Worm (Caenorhabditis elegans): ENCODE results near the gene F15E6.9.
"Not testable (repeated sequence)": the region's sequence is repeated elsewhere in the genome, so short reads cannot be mapped to it uniquely, and the experiment has no call there.

Gene F15E6.9

ce11 chrIV:4298983-4299382 is at the start of gene F15E6.9:
TSS of gene F15E6.9 (minus strand) at chrIV:4299083.
- TF ChIP-seq T26A8.4 (GFP tag; IDR thresholded peaks at IDR 0.05) (no peak), mxl-3 (GFP tag; optimal IDR thresholded peaks at IDR 0.05) (no peak), zip-2 (tag; optimal IDR thresholded peaks at IDR 0.05) (no peak), F26F4.8 (GFP tag; conservative IDR thresholded peaks at IDR 0.05) (no peak), ama-1 (optimal IDR thresholded peaks at IDR 0.05) (no peak), unc-62 (GFP tag; optimal IDR thresholded peaks at IDR 0.05 in 1 of 2) (no peak), unc-62 (tag; optimal IDR thresholded peaks at IDR 0.05) (no peak), ceh-32 (tag; optimal IDR thresholded peaks at IDR 0.05; ENCODE audit: poor library complexity) (no peak), nhr-10 (tag; optimal IDR thresholded peaks at IDR 0.05) (no peak), hlh-11 (tag; optimal IDR thresholded peaks at IDR 0.05) (no peak), zfp-2 (tag; optimal IDR thresholded peaks at IDR 0.05) (no peak), nhr-237 (tag; optimal IDR thresholded peaks at IDR 0.05) (no peak), unc-39 (tag; optimal IDR thresholded peaks at IDR 0.05) (no peak), fkh-10 (GFP tag; optimal IDR thresholded peaks at IDR 0.05) (no peak), nhr-41 (GFP tag; IDR thresholded peaks at IDR 0.05) (no peak), lin-1 (GFP tag; IDR thresholded peaks at IDR 0.05) (no peak), jun-1 (tag; optimal IDR thresholded peaks at IDR 0.05) (no peak), nhr-6 (tag; optimal IDR thresholded peaks at IDR 0.05) (no peak)

ce11 chrIV:4348146-4348545 is 49.3 kb upstream of the F15E6.9 start, which contains the start of gene W03B1.5:
TSS of gene W03B1.5 (plus strand) at chrIV:4348446.
- TF ChIP-seq nhr-28, hlh-11, zag-1 (tag; optimal IDR thresholded peaks at IDR 0.05): not testable (repeated sequence)

ce11 chrIV:4347578-4348003 is 48.7 kb upstream of the F15E6.9 start:
- TF ChIP-seq ama-1 (optimal IDR thresholded peaks at IDR 0.05) = peak; percentile 62
- peak; percentile 95 for TF ChIP-seq lin-38 (GFP tag; IDR thresholded peaks at IDR 0.05)
- peak; percentile 68 for TF ChIP-seq F49E8.2 (tag; optimal IDR thresholded peaks at IDR 0.05; ENCODE audit: borderline replicate concordance)
- peak; percentile 29 for TF ChIP-seq mes-2 (tag; optimal IDR thresholded peaks at IDR 0.05; ENCODE audit: poor library complexity, severe bottlenecking)
- peak; percentile 90 for TF ChIP-seq snpc-1.2 (GFP tag; IDR thresholded peaks at IDR 0.05)
- TF ChIP-seq nhr-42 (GFP tag; IDR thresholded peaks at IDR 0.05) = no peak
- 0 out of 2 replicates have a peak, but pooled peaks have one; percentile 5 for TF ChIP-seq dmd-8 (GFP tag; IDR thresholded peaks at IDR 0.05)
- TF ChIP-seq arid-1 (GFP tag; conservative IDR thresholded peaks at IDR 0.05) = peak; percentile 16
- TF ChIP-seq hlh-30 (tag; optimal IDR thresholded peaks at IDR 0.05; ENCODE audit: insufficient read depth) = no peak
- TF ChIP-seq T26A8.4 (GFP tag; IDR thresholded peaks at IDR 0.05) = peak; percentile 51; the same call in 1 of the 2 replicates
- no peak for TF ChIP-seq ztf-7 (tag; optimal IDR thresholded peaks at IDR 0.05)
- TF ChIP-seq mdt-29 (GFP tag; IDR thresholded peaks at IDR 0.05) = 0 out of 2 replicates have a peak, but pooled peaks have one; percentile 24
- peak; percentile 61 for TF ChIP-seq snpc-4 (tag; optimal IDR thresholded peaks at IDR 0.05)
- TF ChIP-seq lin-1 (GFP tag; IDR thresholded peaks at IDR 0.05) = peak; percentile 21; the same call in 1 of the 2 replicates
- TF ChIP-seq pha-4 (GFP tag; IDR thresholded peaks at IDR 0.05) = 0 out of 2 replicates have a peak, but pooled peaks have one; percentile 10
- TF ChIP-seq pha-4 (tag; optimal IDR thresholded peaks at IDR 0.05) = no peak
- TF ChIP-seq unc-130 (GFP tag; optimal IDR thresholded peaks at IDR 0.05) = peak; percentile 13
- TF ChIP-seq Y48G9A.11 (GFP tag; IDR thresholded peaks at IDR 0.05) = 0 out of 2 replicates have a peak, but pooled peaks have one; percentile 49
- no peak for TF ChIP-seq zag-1 (tag; optimal IDR thresholded peaks at IDR 0.05)
- TF ChIP-seq duxl-1 (tag; optimal IDR thresholded peaks at IDR 0.05; ENCODE audit: poor library complexity) = peak; percentile 56
- no peak for TF ChIP-seq daf-16 (GFP tag; optimal IDR thresholded peaks at IDR 0.05)
- peak; percentile 15 for TF ChIP-seq daf-16 (tag; optimal IDR thresholded peaks at IDR 0.05)
- TF ChIP-seq php-3 (GFP tag; IDR thresholded peaks at IDR 0.05) = 0 out of 2 replicates have a peak, but pooled peaks have one; percentile 22
- no peak for TF ChIP-seq cey-2 (tag; optimal IDR thresholded peaks at IDR 0.05; ENCODE audit: borderline replicate concordance, insufficient read depth)
- 0 out of 2 replicates have a peak, but pooled peaks have one; percentile 25 for TF ChIP-seq ceh-44 (GFP tag; IDR thresholded peaks at IDR 0.05)
- TF ChIP-seq ceh-32 (tag; optimal IDR thresholded peaks at IDR 0.05; ENCODE audit: poor library complexity) = no peak

All from whole organism, L4 larva.